Fruit fly (Drosophila melanogaster) Kc167 (cell line): ENCODE measurements around the gene CG13314.

Experiments
- Myc ChIP-seq: fragments of >200 bp; optimal IDR thresholded peaks from 2 replicates; lab custom pipeline; 2017; ENCODE audit warnings: missing external identifiers
- Sin3A ChIP-seq: fragments of >200 bp; optimal IDR thresholded peaks from 2 replicates; lab custom pipeline; 2018; ENCODE audit warnings: missing external identifiers
- h ChIP-seq: fragments of >200 bp; optimal IDR thresholded peaks from 3 replicates; lab custom pipeline; 2018; ENCODE audit warnings: missing external identifiers
- psq ChIP-seq: fragments of >200 bp; optimal IDR thresholded peaks from 2 replicates; lab custom pipeline; 2017; ENCODE audit warnings: missing external identifiers
- ttk ChIP-seq: sonication (Bioruptor generic); optimal IDR thresholded peaks from 2 replicates; lab custom pipeline; 2017; ENCODE audit warnings: missing external identifiers

DNA sequence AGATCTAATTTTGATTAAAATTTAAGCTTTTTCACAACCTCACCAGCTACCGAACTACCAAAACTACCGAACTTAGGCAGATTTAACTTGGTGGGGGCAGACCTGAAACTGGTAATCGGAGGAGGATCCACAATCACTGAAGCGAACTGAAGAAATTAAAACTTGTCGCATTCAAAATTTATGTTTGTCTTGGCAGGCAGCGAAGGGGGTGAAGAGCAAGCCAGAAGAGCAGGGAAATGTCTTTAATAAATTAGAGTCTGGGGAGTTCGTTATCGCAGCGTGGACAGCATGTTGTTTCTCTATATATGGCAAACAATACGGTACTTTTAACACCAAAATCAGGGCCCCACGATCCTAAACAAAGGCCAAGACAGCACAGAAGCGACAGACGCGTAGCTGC is 43.6 kb downstream of the CG13314 start:
- TF ChIP-seq Myc (no peak), Sin3A (lab: Kevin White, UChicago) (no peak), h (no peak), psq (lab: Kevin White, UChicago) (no peak), ttk (lab: Kevin White, UChicago) (no peak)
